Fruit fly (Drosophila melanogaster) whole organism, prepupa: ENCODE measurements around the gene loco.

Source experiments
- Blimp-1 ChIP-seq: fragments of 200-800 bp; sonication (Bioruptor generic); optimal IDR thresholded peaks from 3 replicates; lab custom pipeline; 2017; ENCODE audit warnings: missing biosample characterization, missing genetic modification characterization, mild to moderate bottlenecking, moderate library complexity, missing genetic modification reagents
- CG10669 ChIP-seq: fragments of 200-800 bp; sonication (Bioruptor generic); optimal IDR thresholded peaks from 3 replicates; lab custom pipeline; 2018; ENCODE audit warnings: missing biosample characterization, mild to moderate bottlenecking, missing genetic modification characterization, moderate library complexity
- CG11762 ChIP-seq: fragments of 200-800 bp; sonication (Bioruptor generic); optimal IDR thresholded peaks from 3 replicates; lab custom pipeline; 2016; ENCODE audit warnings: missing biosample characterization, missing genetic modification characterization; ENCODE audit not compliant: insufficient read depth
- CG11902 ChIP-seq: fragments of 200-800 bp; sonication (Bioruptor generic); optimal IDR thresholded peaks from 3 replicates; lab custom pipeline; 2016; ENCODE audit warnings: missing biosample characterization, missing genetic modification characterization
- CG1621 ChIP-seq: fragments of 200-800 bp; sonication (Bioruptor generic); optimal IDR thresholded peaks from 3 replicates; lab custom pipeline; 2018; ENCODE audit warnings: missing biosample characterization, mild to moderate bottlenecking, missing genetic modification characterization
- CG16779 ChIP-seq: fragments of 200-800 bp; sonication (Bioruptor generic); optimal IDR thresholded peaks from 3 replicates; lab custom pipeline; 2017; ENCODE audit warnings: missing biosample characterization, mild to moderate bottlenecking, missing genetic modification characterization
- CG3032 ChIP-seq: fragments of 200-800 bp; optimal IDR thresholded peaks from 2 replicates; lab custom pipeline; 2019; ENCODE audit warnings: missing biosample characterization, mild to moderate bottlenecking, missing genetic modification characterization, moderate library complexity
- CG31627 ChIP-seq: fragments of 200-800 bp; sonication (Bioruptor generic); optimal IDR thresholded peaks from 3 replicates; lab custom pipeline; 2016; ENCODE audit warnings: missing biosample characterization, missing genetic modification characterization
- CG32006 ChIP-seq: fragments of 200-800 bp; sonication (Bioruptor generic); optimal IDR thresholded peaks from 3 replicates; lab custom pipeline; 2017; ENCODE audit warnings: missing biosample characterization, mild to moderate bottlenecking, missing genetic modification characterization
- CG34406 ChIP-seq: fragments of 200-800 bp; sonication (Bioruptor generic); optimal IDR thresholded peaks from 3 replicates; lab custom pipeline; 2016; ENCODE audit warnings: missing biosample characterization, missing genetic modification characterization
- CG3919 ChIP-seq: fragments of 200-800 bp; sonication (Bioruptor generic); optimal IDR thresholded peaks from 3 replicates; lab custom pipeline; 2016; ENCODE audit warnings: missing biosample characterization, missing genetic modification characterization
- CG4318 ChIP-seq: fragments of 200-800 bp; sonication (Bioruptor generic); optimal IDR thresholded peaks from 3 replicates; lab custom pipeline; 2017; ENCODE audit warnings: missing biosample characterization, mild to moderate bottlenecking, missing genetic modification characterization
- CG6163 ChIP-seq: fragments of 200-800 bp; sonication (Bioruptor generic); IDR thresholded peaks from 3 replicates; pipeline ENCODE4 v1.3.6; 2022; ENCODE audit warnings: missing biosample characterization, missing genetic modification characterization
- CG6792 ChIP-seq: fragments of 200-800 bp; sonication (Bioruptor generic); optimal IDR thresholded peaks from 3 replicates; lab custom pipeline; 2016; ENCODE audit warnings: missing biosample characterization, missing genetic modification characterization
- CG6808 ChIP-seq: fragments of 200-800 bp; sonication (Bioruptor generic); optimal IDR thresholded peaks from 3 replicates; lab custom pipeline; 2017; ENCODE audit warnings: missing biosample characterization, missing genetic modification characterization, mild to moderate bottlenecking, moderate library complexity, missing genetic modification reagents
- CG6854 ChIP-seq: fragments of 200-800 bp; sonication (Bioruptor generic); optimal IDR thresholded peaks from 2 replicates; lab custom pipeline; 2017; ENCODE audit warnings: missing biosample characterization, mild to moderate bottlenecking, missing genetic modification characterization
- CG7368 ChIP-seq: fragments of 200-800 bp; sonication (Bioruptor generic); optimal IDR thresholded peaks from 3 replicates; lab custom pipeline; 2016; ENCODE audit warnings: missing biosample characterization, missing genetic modification characterization
- CG8119 ChIP-seq: fragments of 200-800 bp; sonication (Bioruptor generic); IDR thresholded peaks from 3 replicates; pipeline ENCODE4 v1.3.6; 2022; ENCODE audit warnings: missing biosample characterization, missing genetic modification characterization
- CG8319 ChIP-seq: fragments of 200-800 bp; sonication (Bioruptor generic); optimal IDR thresholded peaks from 3 replicates; lab custom pipeline; 2016; ENCODE audit warnings: missing biosample characterization, missing genetic modification characterization
- Eip75B ChIP-seq: fragments of 200-800 bp; sonication (Bioruptor generic); optimal IDR thresholded peaks from 3 replicates; lab custom pipeline; 2016; ENCODE audit warnings: missing biosample characterization, missing genetic modification characterization
- Eip78C ChIP-seq: fragments of 200-800 bp; sonication (Bioruptor generic); peaks from one replicate; lab custom pipeline; 2016; ENCODE audit warnings: missing biosample characterization, missing genetic modification characterization
- Eip93F ChIP-seq: fragments of 200-800 bp; sonication (Bioruptor generic); optimal IDR thresholded peaks from 2 replicates; lab custom pipeline; 2016; ENCODE audit warnings: missing biosample characterization, mild to moderate bottlenecking, missing genetic modification characterization
- Ets21C ChIP-seq: fragments of 200-800 bp; sonication (Bioruptor generic); optimal IDR thresholded peaks from 3 replicates; lab custom pipeline; 2016; ENCODE audit warnings: missing biosample characterization, missing genetic modification characterization
- Ets96B ChIP-seq: fragments of 200-800 bp; optimal IDR thresholded peaks from 2 replicates; lab custom pipeline; 2019; ENCODE audit warnings: missing biosample characterization, mild to moderate bottlenecking, missing genetic modification characterization, moderate library complexity
- Gug ChIP-seq: fragments of 200-800 bp; sonication (Bioruptor generic); IDR thresholded peaks from 2 replicates; pipeline ENCODE4 v1.3.6; 2022; ENCODE audit warnings: missing biosample characterization, missing genetic modification characterization
- Hr39 ChIP-seq: fragments of 200-800 bp; sonication (Bioruptor generic); optimal IDR thresholded peaks from 2 replicates; lab custom pipeline; 2016; ENCODE audit warnings: missing biosample characterization, missing genetic modification characterization
- Hr4 ChIP-seq: fragments of 200-800 bp; sonication (Bioruptor generic); optimal IDR thresholded peaks from 3 replicates; lab custom pipeline; 2016; ENCODE audit warnings: missing biosample characterization, missing genetic modification characterization
- Lpt ChIP-seq: fragments of 200-800 bp; sonication (Bioruptor generic); optimal IDR thresholded peaks from 3 replicates; lab custom pipeline; 2016; ENCODE audit warnings: missing biosample characterization, missing genetic modification characterization
- Met ChIP-seq: fragments of 200-800 bp; sonication (Bioruptor generic); optimal IDR thresholded peaks from 3 replicates; lab custom pipeline; 2016; ENCODE audit warnings: missing biosample characterization, missing genetic modification characterization
- OdsH ChIP-seq: fragments of 200-800 bp; sonication (Bioruptor generic); optimal IDR thresholded peaks from 3 replicates; lab custom pipeline; 2016; ENCODE audit warnings: missing biosample characterization, missing genetic modification characterization
- Smox ChIP-seq: fragments of 200-800 bp; sonication (Bioruptor generic); optimal IDR thresholded peaks from 3 replicates; lab custom pipeline; 2016; ENCODE audit warnings: missing biosample characterization, missing genetic modification characterization
- Sox102F ChIP-seq: fragments of 200-800 bp; sonication (Bioruptor generic); optimal IDR thresholded peaks from 2 replicates; lab custom pipeline; 2016; ENCODE audit warnings: missing biosample characterization, mild to moderate bottlenecking, missing genetic modification characterization
- Sox14 ChIP-seq: fragments of 200-800 bp; sonication (Bioruptor generic); optimal IDR thresholded peaks from 3 replicates; lab custom pipeline; 2016; ENCODE audit warnings: missing biosample characterization, missing genetic modification characterization
- Sox15 ChIP-seq: fragments of 200-800 bp; sonication (Bioruptor generic); optimal IDR thresholded peaks from 3 replicates; lab custom pipeline; 2016; ENCODE audit warnings: missing biosample characterization, missing genetic modification characterization
- achi ChIP-seq: fragments of 200-800 bp; sonication (Bioruptor generic); optimal IDR thresholded peaks from 3 replicates; lab custom pipeline; 2016; ENCODE audit warnings: missing biosample characterization, missing genetic modification characterization
- acj6 ChIP-seq: fragments of 200-800 bp; sonication (Bioruptor generic); optimal IDR thresholded peaks from 3 replicates; lab custom pipeline; 2016; ENCODE audit warnings: missing biosample characterization, missing genetic modification characterization
- cyc ChIP-seq: fragments of 200-800 bp; sonication (Bioruptor generic); optimal IDR thresholded peaks from 3 replicates; lab custom pipeline; 2016; ENCODE audit warnings: missing biosample characterization, missing genetic modification characterization
- dac ChIP-seq: fragments of 200-800 bp; sonication (Bioruptor generic); optimal IDR thresholded peaks from 2 replicates; lab custom pipeline; 2017; ENCODE audit warnings: missing biosample characterization, mild to moderate bottlenecking, missing genetic modification characterization
- dsx ChIP-seq: fragments of 200-800 bp; optimal IDR thresholded peaks from 3 replicates; lab custom pipeline; 2019; ENCODE audit warnings: missing biosample characterization, mild to moderate bottlenecking, missing genetic modification characterization, moderate library complexity; ENCODE audit not compliant: poor library complexity, severe bottlenecking
- eg ChIP-seq: fragments of 200-800 bp; sonication (Bioruptor generic); IDR thresholded peaks from 3 replicates; pipeline ENCODE4 v1.3.6; 2022; ENCODE audit warnings: missing biosample characterization, missing genetic modification characterization
- esn ChIP-seq: fragments of 200-800 bp; sonication (Bioruptor generic); optimal IDR thresholded peaks from 2 replicates; lab custom pipeline; 2016; ENCODE audit warnings: missing biosample characterization, mild to moderate bottlenecking, missing genetic modification characterization, moderate library complexity
- fd85E ChIP-seq: fragments of 200-800 bp; sonication (Bioruptor generic); optimal IDR thresholded peaks from 3 replicates; lab custom pipeline; 2016; ENCODE audit warnings: missing biosample characterization, missing genetic modification characterization
- fkh ChIP-seq: fragments of 200-800 bp; sonication (Bioruptor generic); optimal IDR thresholded peaks from 3 replicates; lab custom pipeline; 2017; ENCODE audit warnings: missing biosample characterization, mild to moderate bottlenecking, missing genetic modification characterization, moderate library complexity
- net ChIP-seq: fragments of 200-800 bp; sonication (Bioruptor generic); optimal IDR thresholded peaks from 3 replicates; lab custom pipeline; 2016; ENCODE audit warnings: missing biosample characterization, missing genetic modification characterization
- pdm3 ChIP-seq: fragments of 200-800 bp; sonication (Bioruptor generic); optimal IDR thresholded peaks from 3 replicates; lab custom pipeline; 2016; ENCODE audit warnings: missing biosample characterization, missing genetic modification characterization
- salr ChIP-seq, 2 experiments: fragments of 200-800 bp; sonication (Bioruptor generic); optimal IDR thresholded peaks; 3 replicates each; lab custom pipeline; 2016 to 2018; ENCODE audit warnings: missing biosample characterization in 2 of 2, missing genetic modification characterization in 2 of 2, mild to moderate bottlenecking in 1 of 2
- spab ChIP-seq: fragments of 200-800 bp; sonication (Bioruptor generic); optimal IDR thresholded peaks from 2 replicates; lab custom pipeline; 2017; ENCODE audit warnings: missing biosample characterization, mild to moderate bottlenecking, missing genetic modification characterization, missing genetic modification reagents
- ss ChIP-seq, 2 experiments: fragments of 200-800 bp; sonication (Bioruptor generic); optimal IDR thresholded peaks; 2 replicates in 1 of 2; 3 replicates in 1 of 2; lab custom pipeline; 2017 to 2018; ENCODE audit warnings: mild to moderate bottlenecking in 2 of 2, missing biosample characterization in 2 of 2, missing genetic modification characterization in 2 of 2, moderate library complexity in 1 of 2
- svp ChIP-seq: fragments of 200-800 bp; sonication (Bioruptor generic); peaks from one replicate; lab custom pipeline; 2016; ENCODE audit warnings: missing biosample characterization, missing genetic modification characterization
- topi ChIP-seq: fragments of 200-800 bp; sonication (Bioruptor generic); optimal IDR thresholded peaks from 3 replicates; lab custom pipeline; 2016; ENCODE audit warnings: missing biosample characterization, missing genetic modification characterization
- vri ChIP-seq: fragments of 200-800 bp; sonication (Bioruptor generic); optimal IDR thresholded peaks from 3 replicates; lab custom pipeline; 2016; ENCODE audit warnings: missing biosample characterization, mild to moderate bottlenecking, missing genetic modification characterization

loco gene

dm6 chr3R:22635684-22636566 is 3.3 kb downstream of the loco start:
- TF ChIP-seq vri (GFP tag; lab: Kevin White, UChicago) (peak; percentile 37), Sox14 (no peak), fkh (GFP tag; lab: Kevin White, UChicago) (no peak), dsx (no peak), CG6808 (GFP tag; lab: Kevin White, UChicago) (no peak), net (GFP tag; lab: Kevin White, UChicago) (no peak), CG32006 (no peak), Sox102F (GFP tag; lab: Kevin White, UChicago) (peak; percentile 22), achi (no peak), Gug (no peak), Eip75B (GFP tag; lab: Kevin White, UChicago) (no peak), Ets96B (tag; lab: Kevin White, UChicago) (no peak), CG10669 (GFP tag; lab: Kevin White, UChicago) (no peak), CG8319 (GFP tag; lab: Kevin White, UChicago) (no peak), pdm3 (no peak), Blimp-1 (no peak), CG7368 (no peak), acj6 (GFP tag; lab: Kevin White, UChicago) (no peak), CG3919 (GFP tag; lab: Kevin White, UChicago) (no peak), CG4318 (GFP tag; lab: Kevin White, UChicago) (no peak), topi (GFP tag; lab: Kevin White, UChicago) (no peak), Sox15 (GFP tag; lab: Kevin White, UChicago) (no peak), CG6854 (GFP tag; lab: Kevin White, UChicago) (no peak), CG11762 (GFP tag; lab: Kevin White, UChicago) (no peak), svp (peak; percentile 99), eg (GFP tag; lab: Robert Waterston, UW) (no peak), CG1621 (no peak), dac (no peak), CG6163 (GFP tag; lab: Robert Waterston, UW) (no peak), CG16779 (tag; lab: Kevin White, UChicago) (no peak), CG11902 (GFP tag; lab: Kevin White, UChicago) (no peak), Hr39 (GFP tag; lab: Kevin White, UChicago) (no peak), CG34406 (GFP tag; lab: Kevin White, UChicago) (no peak), Hr4 (no peak), Met (peak; percentile 25), Lpt (GFP tag; lab: Kevin White, UChicago) (no peak), Eip93F (GFP tag; lab: Kevin White, UChicago) (peak; percentile 78), salr (GFP tag; optimal IDR thresholded peaks at IDR 0.05; lab: Kevin White, UChicago) (no peak), Eip78C (GFP tag; lab: Kevin White, UChicago) (peak; percentile 69), CG6792 (GFP tag; lab: Kevin White, UChicago) (no peak), ss (GFP tag; optimal IDR thresholded peaks at IDR 0.05; lab: Kevin White, UChicago) (peak in 1 of 2 experiments; percentile 10), esn (GFP tag; lab: Kevin White, UChicago) (peak; percentile 32), CG8119 (GFP tag; lab: Robert Waterston, UW) (no peak), spab (no peak), cyc (GFP tag; lab: Kevin White, UChicago) (no peak), fd85E (GFP tag; lab: Kevin White, UChicago) (no peak), CG3032 (no peak), Smox (peak; percentile 12), Ets21C (GFP tag; lab: Kevin White, UChicago) (peak; percentile 5), OdsH (no peak), CG31627 (GFP tag; lab: Kevin White, UChicago) (no peak)
